Fruit fly (Drosophila melanogaster) whole organism, larva: ENCODE measurements around the gene CG13998.
A peak's percentile ranks its signal among the peaks of the same experiment; 100 is the strongest.

Experiments
- noc ChIP-seq: fragments of 200-800 bp; sonication (Bioruptor generic); optimal IDR thresholded peaks from 3 replicates; lab custom pipeline; 2019; ENCODE audit warnings: missing biosample characterization, mild to moderate bottlenecking, missing genetic modification characterization, moderate library complexity

Gene CG13998

DNA sequence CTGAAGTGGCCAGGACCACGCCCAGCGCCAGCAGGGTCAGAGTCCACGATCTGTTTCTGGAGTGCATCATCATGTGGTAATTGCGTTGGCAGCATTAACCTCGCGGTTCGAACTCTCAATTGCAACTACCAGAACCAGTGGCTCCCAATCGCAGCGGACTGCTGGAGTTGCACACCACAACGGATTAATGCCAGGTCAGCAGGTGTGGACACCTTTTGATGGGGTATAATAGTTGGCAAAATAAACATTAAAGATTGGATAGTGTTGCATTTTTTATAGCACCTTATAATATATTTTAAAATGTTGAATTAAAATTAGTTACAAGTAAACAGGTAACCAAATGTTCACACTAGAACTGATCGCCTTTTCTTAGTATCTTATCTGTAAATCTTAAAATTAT is 7.6 kb upstream of the CG13998 start:
- no peak for TF ChIP-seq noc (tag; lab: Kevin White, UChicago)

DNA sequence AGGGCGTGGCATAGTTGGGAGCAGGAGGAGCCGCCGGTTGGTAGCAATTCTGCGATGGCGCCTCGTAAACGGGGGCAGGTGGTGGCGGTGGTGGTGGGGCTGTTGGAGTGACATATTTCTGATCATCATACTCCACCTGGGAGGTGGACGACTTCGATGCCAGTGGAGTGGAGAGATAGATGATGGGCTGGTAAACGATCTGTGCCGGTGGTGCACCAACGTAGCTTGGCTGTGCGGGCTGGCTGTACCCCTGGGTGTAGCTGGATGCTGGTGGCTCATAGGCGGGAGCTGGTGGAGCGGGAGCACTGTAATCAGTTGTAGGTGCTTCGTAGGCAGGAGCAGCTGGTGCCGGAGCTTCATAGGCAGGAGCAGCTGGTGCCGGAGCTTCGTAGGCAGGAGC is 6.6 kb upstream of the CG13998 start:
- no peak for TF ChIP-seq noc (tag; lab: Kevin White, UChicago)

DNA sequence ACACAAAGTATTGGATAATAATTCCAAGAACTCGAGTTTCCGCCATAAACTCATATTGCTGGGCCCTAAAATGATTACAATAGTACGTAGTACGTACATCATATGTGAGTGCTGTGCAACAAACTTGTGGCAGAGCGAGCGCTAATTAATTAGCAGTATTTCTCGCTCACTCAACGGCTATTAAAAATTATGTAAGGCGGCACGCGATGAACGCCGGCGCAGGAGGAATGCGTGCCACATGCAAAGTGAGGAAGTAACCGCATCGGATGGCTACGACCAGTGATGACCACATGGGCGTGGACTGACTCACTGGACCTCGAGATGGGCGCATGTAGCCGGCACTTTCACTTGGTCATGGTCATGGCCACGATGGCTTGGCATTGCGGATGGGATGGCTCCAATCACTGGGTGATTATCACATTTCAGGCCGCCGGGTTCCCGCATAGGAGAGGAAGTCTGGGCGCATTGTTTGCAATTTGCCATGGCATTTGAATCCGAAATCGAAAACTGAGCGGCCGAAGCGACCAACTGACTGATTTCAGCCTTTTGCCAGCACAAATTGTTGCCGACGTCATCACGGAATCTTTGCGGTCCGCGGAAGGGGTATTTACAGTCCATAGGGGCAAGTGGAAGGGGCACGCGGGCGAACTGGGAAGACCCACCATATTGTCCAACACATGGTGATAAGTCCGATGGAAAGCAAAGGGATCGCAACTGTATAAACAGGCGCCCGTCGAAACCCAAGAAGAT is 4.7 kb upstream of the CG13998 start:
- no peak for TF ChIP-seq noc (tag; lab: Kevin White, UChicago)

DNA sequence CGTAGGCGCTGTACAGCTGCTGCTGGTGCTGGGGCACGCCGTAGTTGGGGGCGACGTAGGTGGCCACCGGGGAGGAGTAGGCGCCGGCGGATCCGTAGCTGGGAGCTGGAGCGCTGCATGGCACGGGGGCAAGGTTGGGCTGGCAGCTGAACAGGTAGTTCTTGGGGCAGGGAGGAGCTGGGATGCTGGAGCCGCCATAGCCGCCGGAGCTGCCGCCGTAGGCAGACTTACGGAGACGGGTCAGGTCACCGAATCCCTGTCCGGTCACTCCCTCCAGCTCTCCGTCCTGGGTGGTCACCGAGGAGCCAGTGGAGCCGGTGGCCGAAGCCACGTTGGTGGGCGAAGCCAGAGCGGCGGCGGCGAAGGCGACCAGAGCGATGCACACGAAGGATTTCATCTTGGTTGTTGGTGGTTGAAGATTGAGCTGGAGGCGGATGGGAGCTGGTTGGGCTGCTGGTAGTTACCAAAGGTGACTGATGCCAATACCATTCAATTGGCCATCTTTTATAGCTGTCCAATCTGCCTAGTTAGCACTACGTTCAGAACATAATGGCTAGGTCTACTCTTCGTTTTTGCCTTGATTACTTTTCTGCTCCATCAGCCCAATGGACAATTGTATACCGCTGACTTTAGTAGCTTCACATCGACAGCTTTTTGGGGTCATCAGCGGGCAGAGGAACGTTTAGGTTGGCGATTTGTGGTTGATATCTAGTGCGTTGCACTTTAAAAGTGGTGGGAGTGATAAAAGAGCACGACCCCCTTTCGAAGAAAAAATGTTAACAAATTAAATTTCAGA is 3.4 kb upstream of the CG13998 start, which contains the start of gene Vm26Aa:
Vm26Aa (minus strand) TSS at position 478 of the 796 bp plus-strand sequence.
- no peak for TF ChIP-seq noc (tag; lab: Kevin White, UChicago)

DNA sequence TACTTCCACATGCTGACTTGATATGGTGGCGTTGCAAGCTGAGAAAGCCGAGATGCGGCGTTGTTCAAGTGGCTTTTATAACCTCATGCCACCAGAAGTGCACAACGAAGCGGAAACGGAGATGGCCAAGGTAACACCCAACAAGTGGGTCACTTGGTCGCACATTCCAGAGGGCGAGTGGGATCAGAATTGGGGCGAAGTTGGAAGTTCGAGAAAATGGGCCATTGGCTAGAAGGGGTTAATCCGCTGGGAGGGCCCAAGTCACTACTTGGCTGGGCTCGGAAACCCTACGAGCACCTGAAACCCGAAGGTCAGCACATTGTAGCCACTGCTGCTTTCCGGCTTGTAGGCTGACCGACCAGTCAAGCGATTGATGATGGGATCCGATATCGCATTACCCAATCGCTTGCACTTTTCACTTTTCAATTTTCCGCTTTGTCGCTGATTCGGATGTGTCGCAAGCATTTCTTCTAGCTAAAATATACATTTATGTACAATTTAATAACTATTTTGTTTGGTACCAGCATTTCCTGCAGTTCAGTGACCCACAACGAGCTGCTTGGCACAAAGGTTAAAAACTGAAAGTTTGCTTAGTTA is 2.1 kb upstream of the CG13998 start, which contains the start of gene Vm26Ac:
Vm26Ac (minus strand) TSS at position 51 of the 597 bp plus-strand sequence.
- no peak for TF ChIP-seq noc (tag; lab: Kevin White, UChicago)

DNA sequence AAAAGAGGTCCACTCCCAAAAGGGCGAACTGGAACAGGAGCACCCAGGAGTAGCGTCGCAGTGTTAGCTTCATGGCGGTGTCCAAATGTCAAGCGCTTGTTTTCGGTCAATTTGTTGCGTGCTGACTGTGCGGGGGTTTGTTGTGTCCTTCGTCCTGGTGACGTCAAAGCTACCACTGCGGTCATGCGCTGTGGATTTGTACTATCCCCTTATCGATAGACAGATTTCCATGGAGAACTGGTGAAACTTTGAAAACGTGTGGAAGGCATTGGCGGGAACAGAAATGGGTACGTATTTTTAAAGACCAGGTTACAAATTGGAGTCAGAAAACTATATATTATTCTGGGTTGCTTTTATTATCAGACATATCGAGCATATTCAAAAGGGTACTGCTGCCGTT is 466 bp downstream of the CG13998 start, which contains the start of gene CG13999:
CG13999 (minus strand) TSS at position 314 of the 400 bp plus-strand sequence.
- TF ChIP-seq noc (tag; lab: Kevin White, UChicago), result no peak

DNA sequence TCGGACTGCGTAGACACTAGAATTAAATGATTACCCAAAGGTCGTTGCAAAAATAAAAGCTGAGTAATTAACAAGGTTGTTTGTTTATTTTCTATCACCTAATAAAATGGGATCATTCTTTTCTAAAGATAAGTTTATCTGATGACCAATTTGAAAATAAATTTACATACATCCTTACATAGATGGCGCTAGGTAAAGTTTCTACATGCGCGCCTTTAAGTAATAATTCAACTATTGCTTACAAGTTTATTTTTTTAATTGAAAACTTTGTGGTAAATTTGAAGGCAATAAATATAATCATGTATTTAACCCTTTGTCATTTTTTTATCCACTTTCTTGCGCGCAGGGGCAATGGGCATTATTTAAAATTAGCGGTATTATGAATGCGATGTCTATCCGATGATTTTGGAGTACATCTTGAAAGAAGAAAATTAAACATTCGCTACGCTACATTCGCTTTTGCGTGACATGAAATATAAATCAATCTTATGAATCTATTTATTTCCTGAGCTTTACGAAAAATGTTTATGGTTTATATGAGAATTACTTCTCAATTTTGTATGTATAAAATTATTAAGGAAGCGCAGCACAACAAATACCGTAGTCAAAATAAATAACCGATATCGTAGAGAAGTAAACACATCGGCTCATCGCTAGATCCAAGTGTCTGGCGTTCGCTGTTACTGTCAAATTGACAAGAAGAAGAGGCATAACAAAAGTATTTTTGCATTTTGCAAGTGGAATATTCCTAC is 7.7 kb downstream of the CG13998 start, which contains the start of gene CG9044:
CG9044 (plus strand) TSS at position 676 of the 752 bp plus-strand sequence.
- no peak for TF ChIP-seq noc (tag; lab: Kevin White, UChicago)

DNA sequence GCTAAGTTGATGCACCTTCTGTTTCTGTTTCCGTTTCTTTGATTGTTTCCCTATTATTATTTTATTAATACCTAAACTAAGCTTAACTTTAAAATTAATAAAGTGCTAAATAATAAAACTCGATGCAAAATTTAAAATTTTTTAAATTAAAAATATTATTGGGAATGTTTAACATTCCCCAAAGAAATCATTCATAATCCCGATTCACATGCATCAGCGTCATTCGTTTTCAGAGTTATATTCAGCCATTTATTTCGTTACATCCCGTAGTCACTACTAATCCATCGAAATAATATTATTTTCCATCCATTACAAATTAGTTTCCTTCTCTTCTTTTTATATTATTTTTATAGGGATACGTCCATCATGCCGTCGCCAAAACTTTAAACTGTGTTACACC is 9.1 kb downstream of the CG13998 start:
- TF ChIP-seq noc (tag; lab: Kevin White, UChicago), result no peak

DNA sequence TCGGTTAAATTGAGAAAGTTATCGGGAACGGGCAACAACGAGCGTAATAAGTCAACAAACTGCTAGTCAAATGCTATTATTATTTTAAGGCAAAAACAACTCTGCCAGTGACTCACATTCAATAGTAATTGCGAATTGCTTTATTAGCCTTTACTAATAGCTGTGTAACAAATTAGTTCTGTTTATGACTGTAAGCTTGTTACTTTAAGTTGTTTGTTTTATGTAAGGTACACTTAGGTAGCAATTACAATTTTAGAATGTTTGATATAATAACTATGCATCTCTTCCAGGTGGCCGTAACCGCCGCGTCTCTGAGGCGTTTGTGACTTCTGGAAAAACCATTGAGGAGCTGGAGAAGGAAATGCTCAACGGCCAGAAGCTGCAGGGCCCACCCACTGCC is 9.9 kb downstream of the CG13998 start:
- no peak for TF ChIP-seq noc (tag; lab: Kevin White, UChicago)

DNA sequence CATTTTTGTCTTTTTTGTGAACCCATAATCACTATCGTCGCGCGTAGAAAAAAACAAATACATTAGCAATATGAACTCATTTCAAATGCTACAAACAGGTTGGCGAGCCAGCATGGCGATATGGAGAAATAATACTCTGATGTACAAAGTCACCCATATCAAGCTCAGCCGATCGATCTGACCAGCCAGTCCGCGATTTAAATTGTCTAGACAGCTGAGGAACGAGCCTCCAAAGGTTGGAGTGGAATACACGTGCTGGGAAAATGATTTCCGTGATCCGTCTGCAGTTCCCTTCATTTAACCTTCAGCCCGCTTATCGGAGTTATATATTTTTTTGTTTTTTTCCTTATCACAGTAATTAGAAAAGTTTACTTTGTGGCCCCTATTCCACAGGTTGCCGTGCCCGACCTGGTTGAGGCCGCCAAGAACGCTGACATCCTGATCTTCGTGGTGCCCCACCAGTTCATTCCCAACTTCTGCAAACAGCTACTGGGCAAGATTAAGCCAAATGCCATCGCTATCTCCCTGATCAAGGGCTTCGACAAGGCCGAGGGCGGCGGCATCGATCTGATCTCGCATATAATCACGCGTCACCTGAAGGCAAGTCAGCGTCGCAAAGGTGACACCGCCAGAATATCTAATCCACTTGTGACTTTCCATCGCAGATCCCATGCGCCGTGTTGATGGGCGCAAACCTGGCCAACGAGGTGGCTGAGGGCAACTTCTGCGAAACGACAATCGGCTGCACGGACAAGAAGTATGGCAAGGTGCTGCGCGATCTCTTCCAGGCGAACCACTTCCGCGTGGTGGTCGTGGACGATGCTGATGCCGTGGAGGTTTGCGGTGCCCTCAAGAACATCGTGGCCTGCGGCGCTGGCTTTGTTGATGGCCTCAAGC is 10.7 kb downstream of the CG13998 start:
- no peak for TF ChIP-seq noc (tag; lab: Kevin White, UChicago)

DNA sequence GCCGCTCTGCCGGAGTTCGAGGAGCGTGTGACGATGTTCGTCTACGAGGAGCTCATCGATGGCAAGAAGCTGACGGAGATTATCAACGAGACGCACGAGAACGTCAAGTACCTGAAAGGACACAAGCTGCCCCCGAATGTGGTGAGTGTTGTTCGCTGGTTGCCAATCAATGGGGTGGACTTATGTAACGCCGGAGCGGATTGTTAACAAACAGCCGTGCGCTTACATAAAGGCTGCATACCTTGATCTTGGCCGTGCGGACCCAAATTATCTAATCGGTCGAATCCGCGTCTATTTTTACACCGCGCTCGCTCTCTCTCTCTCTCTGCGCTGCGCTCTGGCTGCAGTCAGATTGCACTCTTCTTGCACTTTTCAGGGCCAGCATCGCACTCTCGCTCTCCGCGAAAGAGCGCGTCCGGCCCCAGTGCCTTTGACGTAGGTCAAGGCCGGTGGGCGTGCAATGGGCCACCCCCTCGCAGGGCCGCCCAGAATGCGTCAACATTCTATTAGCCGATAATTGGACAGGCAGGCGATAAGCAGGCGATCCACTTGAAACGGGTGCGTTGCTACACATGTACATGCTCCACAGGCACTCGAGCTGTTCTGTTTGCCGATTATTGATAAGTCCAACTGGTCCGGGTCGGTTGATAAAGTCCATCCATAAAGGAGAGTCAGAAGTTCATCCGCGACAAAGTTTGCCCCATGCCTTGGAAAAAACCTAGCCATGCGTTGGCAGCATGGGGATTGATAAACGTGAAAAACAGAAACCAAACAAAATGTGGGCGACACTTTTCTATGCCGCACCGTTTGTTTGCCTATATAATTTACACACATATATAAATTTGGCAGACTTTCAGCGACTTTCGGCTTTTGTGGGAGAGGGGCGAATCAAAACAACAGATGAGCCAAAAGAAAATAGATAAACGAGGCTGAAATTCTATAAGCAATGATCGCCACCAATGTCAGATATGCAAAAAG is 12.0 kb downstream of the CG13998 start:
- TF ChIP-seq noc (tag; lab: Kevin White, UChicago), result no peak

DNA sequence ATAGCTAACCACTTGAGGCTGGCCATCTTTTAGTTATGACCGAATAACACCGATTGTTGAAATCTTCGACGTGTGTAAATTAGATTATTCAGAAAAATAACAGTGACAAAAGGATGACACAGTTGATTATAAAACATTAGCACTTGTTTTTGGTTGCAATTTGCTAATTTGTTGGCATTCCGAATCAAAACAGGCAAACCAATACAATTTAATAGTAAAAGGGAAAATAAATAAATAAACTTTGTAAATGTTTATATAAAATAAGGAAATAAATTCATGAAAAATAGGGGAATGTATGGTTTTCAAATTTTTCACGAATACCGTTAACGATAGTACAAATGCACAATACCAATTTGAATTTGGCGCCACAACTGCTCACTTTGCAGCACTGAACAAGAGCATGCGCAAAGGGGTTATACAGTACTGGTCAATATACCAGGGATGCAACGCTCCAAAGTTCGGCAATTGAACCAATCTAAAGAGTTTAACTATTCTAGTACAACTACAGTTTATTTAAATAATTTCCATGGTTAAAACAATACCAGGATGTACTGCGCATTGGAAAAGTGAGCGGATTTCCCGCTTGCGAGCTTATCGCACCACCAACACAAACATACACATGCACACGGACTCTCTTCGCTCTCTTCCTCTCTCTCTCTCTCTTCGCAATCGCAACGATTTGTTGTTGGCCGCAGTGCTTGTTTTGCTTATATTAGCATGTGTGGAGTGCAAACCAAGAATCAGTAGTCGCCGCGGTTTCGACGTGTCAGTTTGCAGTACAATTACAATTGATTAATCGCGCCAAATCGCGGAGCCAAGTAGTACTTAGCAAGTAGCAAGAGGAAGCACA is 13.2 kb downstream of the CG13998 start, which contains the start of the genes Sfp26Ad and Gpdh1:
Sfp26Ad (minus strand) TSS at position 76 of the 850 bp plus-strand sequence.
Gpdh1 (plus strand) TSS at position 415 of the 850 bp plus-strand sequence.
- TF ChIP-seq noc (tag; lab: Kevin White, UChicago), result peak; percentile 77
